Worm (Caenorhabditis elegans): ENCODE results near the gene F20G2.1.
A peak's percentile ranks its signal among the peaks of the same experiment; 100 is the strongest.

F20G2.1 gene

DNA sequence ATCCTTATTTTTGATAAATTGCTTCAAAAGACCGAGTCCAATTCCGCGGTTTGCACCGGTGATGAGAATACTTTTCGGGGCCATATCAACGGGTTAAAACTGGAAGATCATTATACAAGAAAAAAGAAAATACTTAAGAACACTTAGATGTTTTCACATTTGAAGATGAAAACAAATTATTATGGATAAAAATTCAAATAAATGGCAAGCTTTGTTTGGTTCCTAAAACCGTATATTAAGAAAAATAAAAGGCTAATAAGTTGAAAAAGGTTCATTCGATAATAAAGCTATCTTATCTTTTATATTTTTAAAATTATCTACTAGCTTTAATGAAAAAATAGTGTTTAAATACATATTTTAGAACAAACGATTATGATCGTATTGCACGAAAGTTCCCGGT, at the start of gene F20G2.1:
TSS of gene F20G2.1 (minus strand) at position 101 of the 400 bp plus-strand sequence.
- TF ChIP-seq drap-1 (GFP tag; optimal IDR thresholded peaks at IDR 0.05), result no peak
- no peak for TF ChIP-seq nhr-2 (tag; optimal IDR thresholded peaks at IDR 0.05)

- TF ChIP-seq hlh-1 (tag; optimal IDR thresholded peaks at IDR 0.05), result no peak
- no peak for TF ChIP-seq lin-32 (GFP tag; optimal IDR thresholded peaks at IDR 0.05)
- no peak for TF ChIP-seq ham-2 (GFP tag; optimal IDR thresholded peaks at IDR 0.05)
- TF ChIP-seq blmp-1 (tag; optimal IDR thresholded peaks at IDR 0.05), result no peak
- TF ChIP-seq mls-2 (tag; optimal IDR thresholded peaks at IDR 0.05), result no peak
- TF ChIP-seq nhr-2 (tag; optimal IDR thresholded peaks at IDR 0.05), result no peak
- no peak for TF ChIP-seq sem-2 (GFP tag; optimal IDR thresholded peaks at IDR 0.05)
- no peak for TF ChIP-seq snpc-4 (tag; optimal IDR thresholded peaks at IDR 0.05)
- no peak for TF ChIP-seq unc-39 (tag; optimal IDR thresholded peaks at IDR 0.05)
- no peak for TF ChIP-seq ztf-11 (tag; optimal IDR thresholded peaks at IDR 0.05)
- TF ChIP-seq ces-1 (GFP tag; optimal IDR thresholded peaks at IDR 0.05), result no peak
- TF ChIP-seq ceh-43 (GFP tag; optimal IDR thresholded peaks at IDR 0.05), result no peak
These were observed 45.8 kb upstream of the F20G2.1 start for ce11 chrV:13799190-13799589.

ce11 chrV:13796246-13796776, 42.9 kb upstream of the F20G2.1 start, which contains the start of gene twk-32:
TSS of gene twk-32 (plus strand) at chrV:13796641.
- no peak for TF ChIP-seq cnd-1 (tag; optimal IDR thresholded peaks at IDR 0.05)
- peak; percentile 18 for TF ChIP-seq ces-1 (GFP tag; optimal IDR thresholded peaks at IDR 0.05)
- TF ChIP-seq hlh-1 (tag; optimal IDR thresholded peaks at IDR 0.05), result no peak

ce11 chrV:13794046-13794445, 40.7 kb upstream of the F20G2.1 start:
- TF ChIP-seq ham-2 (GFP tag; optimal IDR thresholded peaks at IDR 0.05) (no peak), nhr-237 (tag; optimal IDR thresholded peaks at IDR 0.05) (no peak), unc-39 (tag; optimal IDR thresholded peaks at IDR 0.05) (no peak), bed-3 (GFP tag; optimal IDR thresholded peaks at IDR 0.05) (no peak), lsy-2 (tag; optimal IDR thresholded peaks at IDR 0.05) (no peak), blmp-1 (tag; optimal IDR thresholded peaks at IDR 0.05) (no peak), elt-1 (tag; optimal IDR thresholded peaks at IDR 0.05; ENCODE audit: borderline replicate concordance, insufficient read depth) (no peak), flh-1 (GFP tag; optimal IDR thresholded peaks at IDR 0.05) (no peak), pha-4 (tag; optimal IDR thresholded peaks at IDR 0.05) (no peak), mls-2 (tag; optimal IDR thresholded peaks at IDR 0.05) (no peak), tbx-8 (GFP tag; optimal IDR thresholded peaks at IDR 0.05) (no peak), unc-62 (GFP tag; optimal IDR thresholded peaks at IDR 0.05) (no peak), ces-1 (GFP tag; optimal IDR thresholded peaks at IDR 0.05) (no peak)

ce11 chrV:13790557-13790956, 37.2 kb upstream of the F20G2.1 start:
- TF ChIP-seq mab-5 (tag; optimal IDR thresholded peaks at IDR 0.05), result no peak

ce11 chrV:13790117-13790516, 36.7 kb upstream of the F20G2.1 start:
- TF ChIP-seq nhr-76 (tag; optimal IDR thresholded peaks at IDR 0.05) (no peak), ceh-39 (tag; optimal IDR thresholded peaks at IDR 0.05) (no peak), unc-39 (tag; optimal IDR thresholded peaks at IDR 0.05) (no peak), ceh-83 (GFP tag; optimal IDR thresholded peaks at IDR 0.05) (no peak), ham-2 (GFP tag; optimal IDR thresholded peaks at IDR 0.05) (no peak), M03D4.4 (tag; optimal IDR thresholded peaks at IDR 0.05) (no peak), ztf-11 (tag; optimal IDR thresholded peaks at IDR 0.05) (no peak)

- TF ChIP-seq unc-62 (GFP tag; optimal IDR thresholded peaks at IDR 0.05), result peak; percentile 94
- peak; percentile 81 for TF ChIP-seq mep-1 (tag; optimal IDR thresholded peaks at IDR 0.05)
- TF ChIP-seq ces-1 (GFP tag; optimal IDR thresholded peaks at IDR 0.05), result peak; percentile 59
- peak; percentile 78 for TF ChIP-seq lin-13 (tag; optimal IDR thresholded peaks at IDR 0.05)
- peak; percentile 75 for TF ChIP-seq lsy-2 (tag; optimal IDR thresholded peaks at IDR 0.05)
- TF ChIP-seq unc-39 (tag; optimal IDR thresholded peaks at IDR 0.05), result no peak
- no peak for TF ChIP-seq nhr-12 (tag; optimal IDR thresholded peaks at IDR 0.05)
- peak; percentile 9 for TF ChIP-seq cnd-1 (tag; optimal IDR thresholded peaks at IDR 0.05)
- TF ChIP-seq pha-4 (tag; optimal IDR thresholded peaks at IDR 0.05), result peak; percentile 97
- TF ChIP-seq drap-1 (GFP tag; optimal IDR thresholded peaks at IDR 0.05), result peak; percentile 43
- peak; percentile 93 for TF ChIP-seq nhr-2 (tag; optimal IDR thresholded peaks at IDR 0.05)
- no peak for TF ChIP-seq ham-2 (GFP tag; optimal IDR thresholded peaks at IDR 0.05)
- peak; percentile 38 for TF ChIP-seq sptf-1 (tag; optimal IDR thresholded peaks at IDR 0.05)
- peak; percentile 36 for TF ChIP-seq ceh-39 (tag; optimal IDR thresholded peaks at IDR 0.05)
- peak; percentile 47 for TF ChIP-seq hlh-1 (tag; optimal IDR thresholded peaks at IDR 0.05)
- no peak for TF ChIP-seq mab-5 (tag; optimal IDR thresholded peaks at IDR 0.05)
- TF ChIP-seq flh-1 (GFP tag; optimal IDR thresholded peaks at IDR 0.05), result no peak
- TF ChIP-seq nhr-237 (tag; optimal IDR thresholded peaks at IDR 0.05), result peak; percentile 82
- peak; percentile 85 for TF ChIP-seq mls-2 (tag; optimal IDR thresholded peaks at IDR 0.05)
- peak; percentile 91 for TF ChIP-seq unc-120 (tag; optimal IDR thresholded peaks at IDR 0.05; ENCODE audit: poor library complexity, severe bottlenecking)
- TF ChIP-seq blmp-1 (tag; optimal IDR thresholded peaks at IDR 0.05), result no peak
- TF ChIP-seq ceh-43 (GFP tag; optimal IDR thresholded peaks at IDR 0.05), result peak; percentile 24
These were observed 36.0 kb upstream of the F20G2.1 start for ce11 chrV:13789362-13789761.
